Worm (Caenorhabditis elegans): Measurements from ENCODE around the gene srx-21.
A peak's percentile ranks its signal among the peaks of the same experiment; 100 is the strongest.

Gene srx-21

ce11 chrV:726573-727483, 50.0 kb downstream of the srx-21 start:
- TF ChIP-seq nhr-11 (tag; optimal IDR thresholded peaks at IDR 0.05) = no peak
- TF ChIP-seq pat-9 (tag; optimal IDR thresholded peaks at IDR 0.05) = no peak
- TF ChIP-seq unc-42 (tag; optimal IDR thresholded peaks at IDR 0.05) = no peak
- TF ChIP-seq sox-4 (tag; optimal IDR thresholded peaks at IDR 0.05) = no peak
- TF ChIP-seq pax-1 (tag; optimal IDR thresholded peaks at IDR 0.05) = no peak
- TF ChIP-seq elt-2 (tag; optimal IDR thresholded peaks at IDR 0.05) = peak; percentile 37

ce11 chrV:727484-728351, 50.9 kb downstream of the srx-21 start, which contains the start of the genes icl-1 and srh-2:
Gene icl-1, minus strand, starts transcription at chrV:728004.
Gene srh-2, plus strand, starts transcription at chrV:728301.
- TF ChIP-seq K02D7.2 (tag; optimal IDR thresholded peaks at IDR 0.05) = peak; percentile 2
- TF ChIP-seq sdc-2 (tag; optimal IDR thresholded peaks at IDR 0.05) = no peak
- no peak for TF ChIP-seq dmd-4 (tag; optimal IDR thresholded peaks at IDR 0.05; ENCODE audit: borderline replicate concordance)
- no peak for TF ChIP-seq madf-2 (tag; optimal IDR thresholded peaks at IDR 0.05)
- no peak for TF ChIP-seq ceh-19 (GFP tag; optimal IDR thresholded peaks at IDR 0.05)
- TF ChIP-seq sox-2 (GFP tag; IDR thresholded peaks at IDR 0.05) = no peak
- peak; percentile 14 for TF ChIP-seq ceh-18 (tag; optimal IDR thresholded peaks at IDR 0.05)
- TF ChIP-seq ceh-14 (tag; optimal IDR thresholded peaks at IDR 0.05) = no peak
- no peak for TF ChIP-seq dve-1 (tag; optimal IDR thresholded peaks at IDR 0.05)
- TF ChIP-seq nfya-1 (tag; optimal IDR thresholded peaks at IDR 0.05) = peak; percentile 19
- TF ChIP-seq ceh-48 (tag; optimal IDR thresholded peaks at IDR 0.05) = no peak
- peak; percentile 78 for TF ChIP-seq elt-2 (tag; optimal IDR thresholded peaks at IDR 0.05)
- no peak for TF ChIP-seq hlh-13 (GFP tag; optimal IDR thresholded peaks at IDR 0.05)
- no peak for TF ChIP-seq pros-1 (tag; optimal IDR thresholded peaks at IDR 0.05)
- peak; percentile 19 for TF ChIP-seq unc-55 (GFP tag; optimal IDR thresholded peaks at IDR 0.05)
- TF ChIP-seq ahr-1 (tag; optimal IDR thresholded peaks at IDR 0.05) = no peak
- no peak for TF ChIP-seq fkh-10 (GFP tag; optimal IDR thresholded peaks at IDR 0.05)
